Fruit fly (Drosophila melanogaster) whole organism, pupa: Measurements from ENCODE around the gene CG43127.

Experiments used
- CG10348 ChIP-seq: fragments of 200-800 bp; sonication (Bioruptor generic); IDR thresholded peaks from 2 replicates; pipeline ENCODE4 v1.3.6; 2022; ENCODE audit warnings: missing biosample characterization, missing genetic modification characterization
- CG12605 ChIP-seq: fragments of 200-800 bp; sonication (Bioruptor generic); IDR thresholded peaks from 2 replicates; pipeline ENCODE4 v1.3.6; 2022; ENCODE audit warnings: missing biosample characterization, missing genetic modification characterization
- CG13204 ChIP-seq: fragments of 200-800 bp; sonication (Bioruptor generic); optimal IDR thresholded peaks from 2 replicates; lab custom pipeline; 2018; ENCODE audit warnings: missing biosample characterization, mild to moderate bottlenecking, missing genetic modification characterization, moderate library complexity
- CG15710 ChIP-seq: fragments of 200-800 bp; sonication (Bioruptor generic); optimal IDR thresholded peaks from 2 replicates; lab custom pipeline; 2018; ENCODE audit warnings: missing biosample characterization, mild to moderate bottlenecking, missing genetic modification characterization, moderate library complexity
- CG4496 ChIP-seq: fragments of 200-800 bp; sonication (Bioruptor generic); IDR thresholded peaks from 3 replicates; pipeline ENCODE4 v1.3.6; 2022; ENCODE audit warnings: missing biosample characterization, missing genetic modification characterization
- CG8159 ChIP-seq: fragments of 200-800 bp; sonication (Bioruptor generic); optimal IDR thresholded peaks from 3 replicates; lab custom pipeline; 2018; ENCODE audit warnings: missing biosample characterization, mild to moderate bottlenecking, missing genetic modification characterization, moderate library complexity
- CG8301 ChIP-seq: fragments of 200-800 bp; sonication (Bioruptor generic); optimal IDR thresholded peaks from 2 replicates; lab custom pipeline; 2018; ENCODE audit warnings: missing biosample characterization, mild to moderate bottlenecking, missing genetic modification characterization
- CG9948 ChIP-seq: fragments of 200-800 bp; sonication (Bioruptor generic); optimal IDR thresholded peaks from 2 replicates; lab custom pipeline; 2018; ENCODE audit warnings: missing biosample characterization, mild to moderate bottlenecking, missing genetic modification characterization, moderate library complexity
- EcR ChIP-seq: fragments of 200-800 bp; sonication (Bioruptor generic); optimal IDR thresholded peaks from 3 replicates; lab custom pipeline; 2019; ENCODE audit warnings: missing biosample characterization, missing genetic modification characterization, mild to moderate bottlenecking, moderate library complexity, missing genetic modification reagents
- Snoo ChIP-seq: fragments of 200-800 bp; sonication (Bioruptor generic); optimal IDR thresholded peaks from 3 replicates; lab custom pipeline; 2017; ENCODE audit warnings: missing biosample characterization, mild to moderate bottlenecking, missing genetic modification characterization, inconsistent platforms
- fd96Ca ChIP-seq: fragments of 200-800 bp; sonication (Bioruptor generic); IDR thresholded peaks from 3 replicates; pipeline ENCODE4 v1.3.6; 2022; ENCODE audit warnings: missing biosample characterization, missing genetic modification characterization

dm6 chr3L:10667341-10667740 is 41.9 kb upstream of the CG43127 start:
- TF ChIP-seq EcR (GFP tag; lab: Kevin White, UChicago) (no peak), CG13204 (GFP tag; lab: Kevin White, UChicago) (no peak), CG15710 (no peak), CG10348 (GFP tag; lab: Robert Waterston, UW) (no peak), CG12605 (GFP tag; lab: Robert Waterston, UW) (no peak), CG9948 (tag; lab: Kevin White, UChicago) (no peak), fd96Ca (no peak), Snoo (tag; lab: Kevin White, UChicago) (no peak), CG8159 (tag; lab: Kevin White, UChicago) (no peak), CG8301 (tag; lab: Kevin White, UChicago) (no peak), CG4496 (no peak)
